Worm (Caenorhabditis elegans) whole organism, early embryonic: Measurements from ENCODE around the gene F42G2.7.

ENCODE experiments used
- B0310.2 ChIP-seq: sonication (generic microtip); optimal IDR thresholded peaks from 2 replicates; lab custom pipeline; 2016; ENCODE audit warnings: mild to moderate bottlenecking, missing genetic modification characterization, missing compliant biosample characterization
- ets-7 ChIP-seq: sonication (generic microtip); optimal IDR thresholded peaks from 2 replicates; lab custom pipeline; 2016; ENCODE audit warnings: missing genotype, missing genetic modification characterization, missing compliant biosample characterization
- sea-1 ChIP-seq: fragments of 200-800 bp; sonication (Bioruptor generic); conservative IDR thresholded peaks from 2 replicates; pipeline ENCODE4 v1.3.6; 2022; ENCODE audit warnings: missing genetic modification characterization, missing compliant biosample characterization

ce11 chrII:2458881-2459280 is 40.9 kb downstream of the F42G2.7 start, which contains the start of gene pqn-42:
- no peak for TF ChIP-seq B0310.2 (tag; lab: Kevin White, UChicago)
- no peak for TF ChIP-seq sea-1 (GFP tag; lab: Robert Waterston, UW)
- no peak for TF ChIP-seq ets-7 (tag; lab: Kevin White, UChicago)
